Fruit fly (Drosophila melanogaster): ENCODE measurements around the gene Smr.

The Smr gene

DNA sequence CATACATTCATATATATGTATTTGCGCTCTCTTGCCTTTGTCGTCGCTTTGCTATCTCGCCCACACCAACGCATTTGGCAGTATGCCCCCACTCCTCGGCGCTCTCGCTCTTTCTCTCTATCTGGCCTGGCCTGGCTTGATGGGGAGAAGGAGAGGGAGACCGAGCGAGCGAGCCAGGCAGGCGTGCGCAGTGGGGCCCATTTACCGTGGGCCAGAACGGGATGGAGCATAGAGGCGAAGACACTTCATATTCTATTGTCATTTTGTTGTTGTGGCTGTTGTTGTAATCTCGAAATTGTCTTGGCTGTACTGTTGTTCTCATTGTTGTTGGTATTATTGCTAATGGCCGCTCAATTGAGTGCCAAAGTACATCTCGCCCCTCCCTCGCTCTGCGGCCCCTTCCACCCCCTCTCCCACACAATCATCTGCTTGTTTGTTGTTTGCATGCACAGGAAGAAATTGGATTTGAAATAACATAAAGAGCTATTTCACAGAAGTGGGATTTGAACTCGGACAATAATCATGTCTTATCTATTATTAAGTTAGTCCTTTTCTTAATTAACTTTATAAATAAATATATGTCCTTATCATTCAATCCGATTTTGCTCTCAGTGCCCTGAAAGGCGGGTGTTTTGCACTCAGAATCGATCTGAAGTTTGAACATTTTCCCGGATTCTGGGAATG, 77.2 kb downstream of the Smr start (continued):
- TF ChIP-seq Scr (GFP tag; IDR thresholded peaks at IDR 0.05; ENCODE audit: partially characterized antibody) (no peak), pfk (GFP tag; optimal IDR thresholded peaks at IDR 0.05) (peak; percentile 10), Blimp-1 (GFP tag; optimal IDR thresholded peaks at IDR 0.05) (peak; percentile 84), Ssrp (tag; optimal IDR thresholded peaks at IDR 0.05) (peak; percentile 89), CG12236 (GFP tag; optimal IDR thresholded peaks at IDR 0.05) (no peak), CG15479 (GFP tag; optimal IDR thresholded peaks at IDR 0.05) (peak; percentile 25), kay (GFP tag; optimal IDR thresholded peaks at IDR 0.05) (peak; percentile 69), CG17802 (tag; optimal IDR thresholded peaks at IDR 0.05) (peak; percentile 71), HmgZ (tag; optimal IDR thresholded peaks at IDR 0.05) (peak; percentile 72), gcm (GFP tag; optimal IDR thresholded peaks at IDR 0.05) (peak; percentile 87), fd3F (GFP tag; optimal IDR thresholded peaks at IDR 0.05) (peak; percentile 82), CG13296 (GFP tag; optimal IDR thresholded peaks at IDR 0.05) (peak; percentile 74), CG12659 (GFP tag; optimal IDR thresholded peaks at IDR 0.05) (peak; percentile 93), Ets97D (GFP tag; optimal IDR thresholded peaks at IDR 0.05) (peak; percentile 13), D (optimal IDR thresholded peaks at IDR 0.05) (no peak), D (GFP tag; optimal IDR thresholded peaks at IDR 0.05) (peak; percentile 89), Chrac-16 (GFP tag; optimal IDR thresholded peaks at IDR 0.05) (peak; percentile 87), Atf-2 (GFP tag; optimal IDR thresholded peaks at IDR 0.05) (peak; percentile 47), da (GFP tag; optimal IDR thresholded peaks at IDR 0.05) (no peak), CG32532 (GFP tag; IDR thresholded peaks at IDR 0.05) (peak; percentile 91), nau (GFP tag; optimal IDR thresholded peaks at IDR 0.05) (peak; percentile 77), CG12391 (tag; optimal IDR thresholded peaks at IDR 0.05) (peak; percentile 92), Hey (tag; optimal IDR thresholded peaks at IDR 0.05) (no peak), CG3726 (GFP tag; IDR thresholded peaks at IDR 0.05) (peak; percentile 84; the same call in 1 of the 3 replicates), CG2116 (GFP tag; optimal IDR thresholded peaks at IDR 0.05) (peak; percentile 56), ranshi (GFP tag; IDR thresholded peaks at IDR 0.05) (peak; percentile 87; the same call in 1 of the 2 replicates), bbx (GFP tag; IDR thresholded peaks at IDR 0.05; ENCODE audit: partially characterized antibody) (no peak), CG31224 (GFP tag; IDR thresholded peaks at IDR 0.05) (peak; percentile 81), bab2 (GFP tag; optimal IDR thresholded peaks at IDR 0.05) (peak; percentile 64), CG10959 (GFP tag; IDR thresholded peaks at IDR 0.05) (peak; percentile 91), CG16779 (GFP tag; IDR thresholded peaks at IDR 0.05) (peak; percentile 92), Max (GFP tag; optimal IDR thresholded peaks at IDR 0.05) (peak; percentile 75), lmd (GFP tag; IDR thresholded peaks at IDR 0.05) (peak; percentile 91), MTF-1 (GFP tag; optimal IDR thresholded peaks at IDR 0.05; ENCODE audit: borderline replicate concordance) (peak; percentile 73), CG8281 (tag; optimal IDR thresholded peaks at IDR 0.05) (peak; percentile 58), CG10321 (GFP tag; IDR thresholded peaks at IDR 0.05) (peak; percentile 92), HmgD (GFP tag; optimal IDR thresholded peaks at IDR 0.05) (no peak), tll (GFP tag; optimal IDR thresholded peaks at IDR 0.05) (no peak), Optix (GFP tag; IDR thresholded peaks at IDR 0.05) (peak; percentile 84), gem (tag; optimal IDR thresholded peaks at IDR 0.05) (peak; percentile 94), slou (GFP tag; optimal IDR thresholded peaks at IDR 0.05) (peak; percentile 82), cg (GFP tag; optimal IDR thresholded peaks at IDR 0.05) (peak; percentile 85), p53 (GFP tag; optimal IDR thresholded peaks at IDR 0.05) (no peak), eve (GFP tag; optimal IDR thresholded peaks at IDR 0.05) (peak in 1 of 2 experiments; percentile 90), pzg (GFP tag; optimal IDR thresholded peaks at IDR 0.05) (no peak), CG12744 (GFP tag; optimal IDR thresholded peaks at IDR 0.05) (peak; percentile 23), scrt (GFP tag; optimal IDR thresholded peaks at IDR 0.05) (peak; percentile 78), pb (GFP tag; optimal IDR thresholded peaks at IDR 0.05) (peak; percentile 16), HLH54F (GFP tag; optimal IDR thresholded peaks at IDR 0.05) (peak; percentile 43)
